Worm (Caenorhabditis elegans): ENCODE data around the gene R04A9.9.

R04A9.9 gene

DNA sequence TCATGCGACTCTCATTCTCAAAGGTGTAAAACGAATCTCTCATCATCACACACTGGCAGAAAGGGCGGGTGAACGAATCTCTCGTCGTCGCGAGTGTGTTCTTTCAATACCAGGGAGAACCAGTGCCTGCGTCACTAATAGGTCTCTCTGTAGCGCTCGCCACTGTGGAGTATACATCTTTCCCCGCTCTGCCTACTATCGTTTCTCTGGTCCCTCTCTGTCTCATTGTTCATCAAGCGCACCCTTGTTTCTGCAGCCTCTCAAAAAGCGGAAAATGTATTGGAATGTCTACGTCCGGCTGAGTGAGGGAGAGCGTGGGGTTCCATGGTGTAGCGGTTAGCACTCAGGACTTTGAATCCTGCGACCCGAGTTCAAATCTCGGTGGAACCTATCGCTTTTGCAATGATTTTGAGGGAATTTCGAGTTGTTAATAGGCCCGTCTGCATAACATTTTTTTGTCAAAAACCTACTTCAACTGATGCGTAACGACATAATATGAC lies 19.8 kb upstream of the R04A9.9 start (continued):
- TF ChIP-seq ces-1 (GFP tag; optimal IDR thresholded peaks at IDR 0.05) (no peak), pha-4 (GFP tag; IDR thresholded peaks at IDR 0.05) (peak; percentile 86), pha-4 (tag; optimal IDR thresholded peaks at IDR 0.05) (peak; percentile 44), Y75B8A.6 (GFP tag; IDR thresholded peaks at IDR 0.05) (no peak), egl-43 (GFP tag; IDR thresholded peaks at IDR 0.05) (peak; percentile 95), rbr-2 (tag; optimal IDR thresholded peaks at IDR 0.05) (peak; percentile 97), lin-39 (tag; optimal IDR thresholded peaks at IDR 0.05) (no peak), hmg-1.1 (GFP tag; IDR thresholded peaks at IDR 0.05) (peak; percentile 98), madf-5 (GFP tag; IDR thresholded peaks at IDR 0.05) (peak; percentile 40 to 78; a peak in 1 of 4 replicates), F49E8.2 (tag; optimal IDR thresholded peaks at IDR 0.05; ENCODE audit: borderline replicate concordance) (peak; percentile 45), ZK337.2 (GFP tag; IDR thresholded peaks at IDR 0.05) (0 out of 2 replicates have a peak, but pooled peaks have one; percentile 53), tra-1 (GFP tag; IDR thresholded peaks at IDR 0.05) (peak; percentile 79), ctbp-1 (GFP tag; IDR thresholded peaks at IDR 0.05) (peak; percentile 87), dmd-6 (GFP tag; IDR thresholded peaks at IDR 0.05) (peak; percentile 77), spr-1 (tag; optimal IDR thresholded peaks at IDR 0.05) (peak; percentile 93), lim-7 (GFP tag; IDR thresholded peaks at IDR 0.05) (peak; percentile 87), mdl-1 (tag; optimal IDR thresholded peaks at IDR 0.05) (peak; percentile 56 to 90), nhr-102 (tag; optimal IDR thresholded peaks at IDR 0.05) (peak; percentile 96), lin-29 (GFP tag; IDR thresholded peaks at IDR 0.05) (peak; percentile 70), nhr-11 (tag; optimal IDR thresholded peaks at IDR 0.05) (peak; percentile 81), madf-9 (GFP tag; conservative IDR thresholded peaks at IDR 0.05) (peak; percentile 61; the same call in 1 of the 2 replicates), ceh-20 (GFP tag; IDR thresholded peaks at IDR 0.05) (peak; percentile 79), snpc-1.2 (GFP tag; IDR thresholded peaks at IDR 0.05) (0 out of 2 replicates have a peak, but pooled peaks have one; percentile 70), unc-130 (GFP tag; optimal IDR thresholded peaks at IDR 0.05) (peak; percentile 48), mep-1 (tag; optimal IDR thresholded peaks at IDR 0.05) (peak; percentile 97)

DNA sequence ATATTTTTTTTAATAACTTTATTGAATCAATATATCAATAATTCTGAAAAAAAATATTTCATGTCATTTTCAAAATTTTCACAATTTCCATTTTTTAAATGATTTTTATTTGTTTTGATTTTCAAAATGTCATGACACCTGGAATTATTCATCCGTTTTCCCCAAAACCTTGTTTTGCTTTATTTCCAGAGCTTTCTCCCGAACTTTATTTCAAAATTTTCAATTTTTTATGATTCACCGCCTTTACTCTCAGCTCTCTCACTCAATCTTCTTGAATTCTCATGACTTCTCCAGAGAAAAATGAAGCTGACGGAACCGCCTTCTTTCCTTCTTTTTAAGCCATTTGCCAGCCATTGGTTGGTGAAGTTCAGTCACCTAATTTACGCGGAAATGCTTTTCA lies 14.2 kb upstream of the R04A9.9 start, which contains the start of gene R04A9.1:
R04A9.1 (plus strand) TSS at position 301 of the 400 bp plus-strand sequence.
- TF ChIP-seq zip-2 (tag; optimal IDR thresholded peaks at IDR 0.05): no peak
- TF ChIP-seq fkh-10 (GFP tag; optimal IDR thresholded peaks at IDR 0.05): no peak
- TF ChIP-seq jun-1 (tag; optimal IDR thresholded peaks at IDR 0.05): no peak
- no peak for TF ChIP-seq aha-1 (tag)
- no peak for TF ChIP-seq dmd-6 (GFP tag; IDR thresholded peaks at IDR 0.05)
- no peak for TF ChIP-seq mxl-2 (GFP tag; conservative IDR thresholded peaks at IDR 0.05)
- no peak for TF ChIP-seq nhr-10 (tag; optimal IDR thresholded peaks at IDR 0.05)
- no peak for TF ChIP-seq lsy-2 (tag; optimal IDR thresholded peaks at IDR 0.05)
- no peak for TF ChIP-seq arid-1 (GFP tag; conservative IDR thresholded peaks at IDR 0.05)
- no peak for TF ChIP-seq Y5F2A.4 (GFP tag; optimal IDR thresholded peaks at IDR 0.05)
- TF ChIP-seq duxl-1 (tag; optimal IDR thresholded peaks at IDR 0.05; ENCODE audit: poor library complexity): no peak
- TF ChIP-seq nhr-111 (GFP tag; optimal IDR thresholded peaks at IDR 0.05): no peak

- no peak for TF ChIP-seq ceh-44 (GFP tag; IDR thresholded peaks at IDR 0.05)
- TF ChIP-seq dve-1 (tag; optimal IDR thresholded peaks at IDR 0.05; ENCODE audit: insufficient read depth): peak; percentile 12
- peak; percentile 34; the same call in 1 of the 2 replicates for TF ChIP-seq hmg-1.1 (GFP tag; IDR thresholded peaks at IDR 0.05)
- peak; percentile 67 for TF ChIP-seq duxl-1 (tag; optimal IDR thresholded peaks at IDR 0.05; ENCODE audit: poor library complexity)
Observed at ce11 chrX:402951-403350, 12.6 kb upstream of the R04A9.9 start.

All from whole organism, L4 larva.